Fruit fly (Drosophila melanogaster): ENCODE results near the gene AP-1sigma.

DNA sequence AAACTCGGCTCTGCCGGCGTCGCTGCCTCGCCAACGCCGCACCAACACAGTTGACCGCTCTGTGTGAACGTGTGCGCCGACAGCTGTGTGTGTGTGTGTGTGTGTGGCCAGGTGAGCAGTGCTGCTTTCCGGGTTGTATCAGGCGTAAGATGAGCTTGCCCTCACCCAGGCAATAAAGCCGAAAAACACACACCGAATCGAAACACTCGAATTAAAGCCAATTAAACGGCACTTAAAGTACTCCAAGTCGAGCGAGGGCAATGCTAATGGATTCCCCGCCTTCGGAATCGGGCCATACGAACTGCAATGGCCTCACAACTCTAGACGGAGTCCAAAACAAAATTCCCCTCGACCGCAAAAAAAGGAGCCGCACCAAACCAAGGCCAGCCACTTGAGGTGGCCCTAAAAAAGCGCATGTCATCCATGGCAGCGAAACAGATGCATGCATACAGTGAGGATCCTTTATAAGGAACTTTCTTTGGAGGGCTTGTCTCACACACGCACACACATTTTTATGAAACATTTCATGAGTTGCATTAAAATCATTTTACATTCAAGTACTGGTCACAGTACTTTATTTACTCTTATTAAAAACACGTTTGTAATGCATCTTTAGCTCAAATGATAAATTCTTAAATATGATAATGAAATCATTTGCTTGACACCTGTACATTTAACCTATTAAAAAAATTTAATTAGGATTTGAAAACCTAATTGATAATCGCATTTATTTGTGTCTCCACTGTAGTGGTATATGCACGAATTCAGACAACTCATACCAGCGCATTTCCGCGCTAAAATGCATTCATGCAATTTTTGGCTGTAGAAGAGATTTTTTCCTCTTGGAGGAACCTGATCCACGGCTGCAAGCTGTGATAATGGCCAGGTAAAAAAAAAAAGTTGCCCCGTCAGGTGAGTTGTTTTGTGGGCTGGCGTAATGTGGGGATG lies 9.7 kb upstream of the AP-1sigma start:
- TF ChIP-seq CG15710 (tag; optimal IDR thresholded peaks at IDR 0.05) (peak; percentile 98), CG8159 (tag; optimal IDR thresholded peaks at IDR 0.05) (peak; percentile 99), CG17806 (tag; optimal IDR thresholded peaks at IDR 0.05) (peak; percentile 95), CG8301 (tag; optimal IDR thresholded peaks at IDR 0.05) (peak; percentile 89), EcR (GFP tag; optimal IDR thresholded peaks at IDR 0.05) (peak; percentile 62), Ets98B (GFP tag; IDR thresholded peaks at IDR 0.05) (peak; percentile 15), CG12605 (GFP tag; IDR thresholded peaks at IDR 0.05) (peak; percentile 47), CG34367 (tag; optimal IDR thresholded peaks at IDR 0.05) (peak; percentile 95), Pif1A (GFP tag; optimal IDR thresholded peaks at IDR 0.05) (peak; percentile 94), CG10348 (GFP tag; IDR thresholded peaks at IDR 0.05) (peak; percentile 17; the same call in 1 of the 2 replicates)
